Worm (Caenorhabditis elegans) whole organism, L1 larva: Measurements from ENCODE around the gene F48E8.8.

ENCODE experiments used
- F16B12.6 ChIP-seq: fragments of 150-350 bp; optimal IDR thresholded peaks from 2 replicates; lab custom pipeline; 2014; ENCODE audit warnings: missing biosample characterization, missing genetic modification characterization
- ceh-63 ChIP-seq: fragments of 200-800 bp; sonication (Bioruptor generic); optimal IDR thresholded peaks from 2 replicates; lab custom pipeline; 2018; ENCODE audit warnings: mild to moderate bottlenecking, missing genetic modification characterization, missing compliant biosample characterization
- egl-27 ChIP-seq, 2 experiments: fragments of 150-350 bp in 1 of 2; sonication (generic microtip); optimal IDR thresholded peaks; 3 replicates each; lab custom pipeline; 2017 to 2018; ENCODE audit warnings: missing biosample characterization in 2 of 2, missing genetic modification characterization in 2 of 2, missing genetic modification reagents in 2 of 2
- elt-2 ChIP-seq: sonication (generic microtip); optimal IDR thresholded peaks from 2 replicates; lab custom pipeline; 2016; ENCODE audit warnings: missing genetic modification characterization, mild to moderate bottlenecking, inconsistent platforms, missing compliant biosample characterization, missing genetic modification reagents
- lsy-2 ChIP-seq, 2 experiments: fragments of 150-350 bp; optimal IDR thresholded peaks; 2 replicates each; lab custom pipeline; 2014; ENCODE audit warnings: missing biosample characterization in 2 of 2, missing genetic modification characterization in 2 of 2
- nhr-11 ChIP-seq: fragments of 150-350 bp; optimal IDR thresholded peaks from 2 replicates; lab custom pipeline; 2014; ENCODE audit warnings: missing biosample characterization, missing genetic modification characterization
- nhr-47 ChIP-seq: sonication (generic microtip); optimal IDR thresholded peaks from 2 replicates; lab custom pipeline; 2016; ENCODE audit warnings: mild to moderate bottlenecking, missing genetic modification characterization, moderate library complexity, missing compliant biosample characterization
- nhr-85 ChIP-seq: sonication (generic microtip); peaks from one replicate; lab custom pipeline; 2016; ENCODE audit warnings: missing genetic modification characterization, inconsistent platforms, missing compliant biosample characterization
- pqm-1 ChIP-seq: sonication (generic microtip); optimal IDR thresholded peaks from 3 replicates; lab custom pipeline; 2017; ENCODE audit warnings: missing biosample characterization, missing genetic modification characterization
- unc-62 ChIP-seq: fragments of 150-350 bp; optimal IDR thresholded peaks from 2 replicates; lab custom pipeline; 2014; ENCODE audit warnings: missing biosample characterization, missing genetic modification reagents, missing genetic modification characterization
- zag-1 ChIP-seq: fragments of 150-350 bp; optimal IDR thresholded peaks from 2 replicates; lab custom pipeline; 2014; ENCODE audit warnings: missing biosample characterization, missing genetic modification characterization

DNA sequence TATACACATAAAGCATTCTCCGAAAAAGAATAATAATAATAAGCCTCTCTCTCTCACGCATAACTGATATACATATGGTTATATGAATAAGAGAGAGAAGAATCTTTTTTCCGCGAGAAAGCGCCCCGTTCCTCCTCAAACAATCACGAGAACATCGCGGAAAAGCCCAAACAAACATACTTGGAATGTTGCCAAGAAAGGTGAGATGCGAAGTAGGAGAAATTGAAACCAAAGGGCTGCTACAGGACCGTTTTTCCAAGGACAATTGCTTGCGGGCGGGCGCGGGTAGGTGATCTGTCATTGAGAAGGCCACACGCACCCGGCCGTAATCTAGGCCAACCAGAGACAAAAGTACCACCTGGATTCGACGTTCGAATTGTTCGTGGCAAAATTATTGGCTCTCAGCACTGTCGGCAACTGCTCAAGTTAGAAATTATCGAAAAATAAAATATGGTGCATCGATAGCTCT is 25.9 kb downstream of the F48E8.8 start, which contains the start of gene dnj-24:
- no peak for TF ChIP-seq nhr-11 (tag; lab: Kevin White, UChicago)
- TF ChIP-seq elt-2 (tag; lab: Kevin White, UChicago) = no peak
- TF ChIP-seq lsy-2 (tag; optimal IDR thresholded peaks at IDR 0.05; lab: Kevin White, UChicago) = no peak
- peak; percentile 79 for TF ChIP-seq nhr-85 (tag; lab: Kevin White, UChicago)
- TF ChIP-seq ceh-63 (GFP tag; lab: Kevin White, UChicago) = no peak
- TF ChIP-seq unc-62 (GFP tag; lab: Kevin White, UChicago) = no peak
- TF ChIP-seq nhr-47 (tag; lab: Kevin White, UChicago) = no peak
- TF ChIP-seq pqm-1 = no peak
- TF ChIP-seq zag-1 (tag; lab: Kevin White, UChicago) = no peak
- TF ChIP-seq egl-27 (tag; optimal IDR thresholded peaks at IDR 0.05; lab: Kevin White, UChicago) = no peak
- no peak for TF ChIP-seq F16B12.6 (tag; lab: Kevin White, UChicago)
